Worm (Caenorhabditis elegans) whole organism, L2 larva: ENCODE data around the gene pals-20.
A peak's percentile ranks its signal among the peaks of the same experiment; 100 is the strongest.

ENCODE experiments used
- ceh-82 ChIP-seq: fragments of 150-350 bp; optimal IDR thresholded peaks from 2 replicates; lab custom pipeline; 2014; ENCODE audit warnings: missing biosample characterization, missing genetic modification characterization
- elt-1 ChIP-seq: fragments of 150-350 bp; optimal IDR thresholded peaks from 2 replicates; lab custom pipeline; 2014; ENCODE audit warnings: missing biosample characterization, missing genetic modification characterization
- nhr-11 ChIP-seq: fragments of 150-350 bp; optimal IDR thresholded peaks from 2 replicates; lab custom pipeline; 2014; ENCODE audit warnings: missing biosample characterization, missing genetic modification characterization

- TF ChIP-seq nhr-11 (tag; lab: Kevin White, UChicago) = no peak
- TF ChIP-seq ceh-82 (tag; lab: Kevin White, UChicago) = peak; percentile 21
- no peak for TF ChIP-seq elt-1 (tag; lab: Kevin White, UChicago)
These were observed 30.6 kb upstream of the pals-20 start for ce11 chrIII:1418709-1419108.
